Fruit fly (Drosophila melanogaster): Measurements from ENCODE around the gene Karybeta3.
A peak's percentile ranks its signal among the peaks of the same experiment; 100 is the strongest.

Gene Karybeta3

DNA sequence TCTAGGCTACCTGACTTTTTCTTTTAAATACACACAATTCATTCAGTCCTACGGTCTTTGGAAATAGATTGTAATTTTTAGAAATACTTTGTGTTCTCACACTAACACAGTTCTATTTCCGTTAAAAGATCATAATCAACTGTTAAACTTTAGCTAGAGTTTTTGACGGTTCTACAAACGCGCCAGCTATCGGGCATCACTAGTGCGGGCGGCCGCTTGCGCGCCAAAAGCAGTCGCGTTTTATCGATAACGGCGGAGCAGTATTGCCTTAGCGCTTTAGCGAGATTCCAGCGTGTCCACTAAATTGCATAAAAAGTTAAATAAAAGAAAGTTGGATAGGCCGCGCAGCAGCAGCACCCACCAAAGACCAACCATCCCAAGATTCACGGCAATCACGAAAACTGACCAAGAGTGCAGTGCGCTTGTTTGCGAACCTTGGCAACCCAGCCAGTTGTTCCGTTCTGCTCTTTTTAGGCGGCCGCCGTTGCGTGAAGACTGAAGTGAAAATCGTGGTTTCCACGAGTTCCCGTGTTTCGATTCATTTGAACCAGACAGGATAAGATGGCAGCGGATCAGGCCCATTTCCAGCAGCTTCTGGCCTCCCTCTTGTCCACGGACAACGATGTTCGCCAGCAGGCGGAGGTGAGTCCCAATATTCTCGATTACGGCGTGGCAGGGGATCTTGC lies at the start of gene Karybeta3:
Gene Karybeta3 (plus strand): TSS at position 51 of the 686 bp plus-strand sequence.
- TF ChIP-seq CG17806 (tag; optimal IDR thresholded peaks at IDR 0.05) (peak; percentile 40), CG8159 (tag; optimal IDR thresholded peaks at IDR 0.05) (peak; percentile 53), Pif1A (GFP tag; optimal IDR thresholded peaks at IDR 0.05) (peak; percentile 81), Ets98B (GFP tag; IDR thresholded peaks at IDR 0.05) (peak; percentile 85), Pif1B (GFP tag; optimal IDR thresholded peaks at IDR 0.05) (no peak), D1 (tag; optimal IDR thresholded peaks at IDR 0.05) (no peak), EcR (GFP tag; optimal IDR thresholded peaks at IDR 0.05) (peak; percentile 2), CG13204 (GFP tag; optimal IDR thresholded peaks at IDR 0.05) (no peak), CG12605 (GFP tag; IDR thresholded peaks at IDR 0.05) (peak; percentile 75), rn (GFP tag; IDR thresholded peaks at IDR 0.05) (peak; percentile 47; the same call in 1 of the 2 replicates), CG32121 (GFP tag; IDR thresholded peaks at IDR 0.05) (peak; percentile 73), CG15710 (tag; optimal IDR thresholded peaks at IDR 0.05) (peak; percentile 73), gl (tag; optimal IDR thresholded peaks at IDR 0.05) (peak; percentile 27), CG14655 (GFP tag; optimal IDR thresholded peaks at IDR 0.05) (no peak), CG4496 (GFP tag; IDR thresholded peaks at IDR 0.05) (peak; percentile 89), CG10348 (GFP tag; IDR thresholded peaks at IDR 0.05) (peak; percentile 9; the same call in 1 of the 2 replicates), CG8301 (tag; optimal IDR thresholded peaks at IDR 0.05) (no peak), Snoo (tag; optimal IDR thresholded peaks at IDR 0.05) (peak; percentile 70), fd96Ca (GFP tag; IDR thresholded peaks at IDR 0.05) (peak; percentile 87; the same call in 2 of the 3 replicates), CG9948 (tag; optimal IDR thresholded peaks at IDR 0.05) (no peak), CG34367 (tag; optimal IDR thresholded peaks at IDR 0.05) (peak; percentile 38)

- TF ChIP-seq CG12605 (GFP tag; IDR thresholded peaks at IDR 0.05) (no peak), EcR (GFP tag; optimal IDR thresholded peaks at IDR 0.05) (no peak), CG14655 (GFP tag; optimal IDR thresholded peaks at IDR 0.05) (no peak), CG17806 (tag; optimal IDR thresholded peaks at IDR 0.05) (no peak), D1 (tag; optimal IDR thresholded peaks at IDR 0.05) (no peak), CG8301 (tag; optimal IDR thresholded peaks at IDR 0.05) (no peak), CG10348 (GFP tag; IDR thresholded peaks at IDR 0.05) (no peak), CG15710 (tag; optimal IDR thresholded peaks at IDR 0.05) (no peak), CG4496 (GFP tag; IDR thresholded peaks at IDR 0.05) (no peak), CG13204 (GFP tag; optimal IDR thresholded peaks at IDR 0.05) (no peak), CG32121 (GFP tag; IDR thresholded peaks at IDR 0.05) (no peak), gl (tag; optimal IDR thresholded peaks at IDR 0.05) (no peak)
These were observed 49.4 kb upstream of the Karybeta3 start for dm6 chr3R:4599624-4600023.

DNA sequence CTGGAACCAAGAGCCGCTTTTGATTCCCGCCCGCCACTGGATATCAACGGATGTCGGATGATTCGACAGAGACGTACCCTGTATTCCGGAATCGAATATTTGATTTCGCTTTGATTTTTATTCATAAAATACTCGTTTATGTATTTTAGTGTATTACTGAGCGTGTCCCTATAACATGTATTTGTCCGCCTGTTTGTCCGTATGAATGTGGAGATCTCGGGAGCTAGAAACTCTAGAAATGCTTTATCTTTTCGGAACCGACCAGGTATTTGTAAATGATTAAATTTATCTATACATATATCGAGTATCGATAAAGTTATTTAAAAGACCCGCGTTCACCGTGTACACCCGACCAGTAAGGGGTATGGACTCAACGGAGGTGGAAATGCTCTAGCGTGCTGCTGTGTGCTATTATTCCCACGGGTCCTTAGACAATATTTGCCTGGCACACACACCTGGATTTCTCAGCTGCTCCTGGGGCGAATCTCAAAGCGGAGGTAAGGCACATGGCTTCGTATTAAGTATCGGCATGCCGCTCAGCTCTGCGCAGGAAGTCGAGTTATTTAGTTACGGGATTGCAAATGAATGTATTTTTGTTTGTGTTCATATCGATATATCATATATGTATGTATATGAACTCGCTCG lies 47.0 kb upstream of the Karybeta3 start:
- no peak for TF ChIP-seq CG9948 (tag; optimal IDR thresholded peaks at IDR 0.05)
- no peak for TF ChIP-seq CG10348 (GFP tag; IDR thresholded peaks at IDR 0.05)
- TF ChIP-seq Pif1A (GFP tag; optimal IDR thresholded peaks at IDR 0.05): no peak
- TF ChIP-seq CG17806 (tag; optimal IDR thresholded peaks at IDR 0.05): no peak
- no peak for TF ChIP-seq Snoo (tag; optimal IDR thresholded peaks at IDR 0.05)
- no peak for TF ChIP-seq CG13204 (GFP tag; optimal IDR thresholded peaks at IDR 0.05)
- TF ChIP-seq CG32121 (GFP tag; IDR thresholded peaks at IDR 0.05): no peak
- TF ChIP-seq CG8159 (tag; optimal IDR thresholded peaks at IDR 0.05): no peak
- TF ChIP-seq Ets98B (GFP tag; IDR thresholded peaks at IDR 0.05): no peak
- no peak for TF ChIP-seq CG34367 (tag; optimal IDR thresholded peaks at IDR 0.05)
- no peak for TF ChIP-seq CG14655 (GFP tag; optimal IDR thresholded peaks at IDR 0.05)

- TF ChIP-seq CG4496 (GFP tag; IDR thresholded peaks at IDR 0.05) (no peak), D1 (tag; optimal IDR thresholded peaks at IDR 0.05) (no peak), CG13204 (GFP tag; optimal IDR thresholded peaks at IDR 0.05) (no peak), CG10348 (GFP tag; IDR thresholded peaks at IDR 0.05) (no peak), CG12605 (GFP tag; IDR thresholded peaks at IDR 0.05) (no peak), CG34367 (tag; optimal IDR thresholded peaks at IDR 0.05) (no peak), Pif1B (GFP tag; optimal IDR thresholded peaks at IDR 0.05) (no peak), CG9948 (tag; optimal IDR thresholded peaks at IDR 0.05) (no peak), Ets98B (GFP tag; IDR thresholded peaks at IDR 0.05) (no peak), CG15710 (tag; optimal IDR thresholded peaks at IDR 0.05) (no peak), CG32121 (GFP tag; IDR thresholded peaks at IDR 0.05) (no peak), gl (tag; optimal IDR thresholded peaks at IDR 0.05) (no peak), CG8301 (tag; optimal IDR thresholded peaks at IDR 0.05) (no peak)
These were observed 36.4 kb upstream of the Karybeta3 start, which contains the start of gene 5-HT2A for dm6 chr3R:4612570-4612969. Gene 5-HT2A (plus strand): TSS chr3R:4612870.

DNA sequence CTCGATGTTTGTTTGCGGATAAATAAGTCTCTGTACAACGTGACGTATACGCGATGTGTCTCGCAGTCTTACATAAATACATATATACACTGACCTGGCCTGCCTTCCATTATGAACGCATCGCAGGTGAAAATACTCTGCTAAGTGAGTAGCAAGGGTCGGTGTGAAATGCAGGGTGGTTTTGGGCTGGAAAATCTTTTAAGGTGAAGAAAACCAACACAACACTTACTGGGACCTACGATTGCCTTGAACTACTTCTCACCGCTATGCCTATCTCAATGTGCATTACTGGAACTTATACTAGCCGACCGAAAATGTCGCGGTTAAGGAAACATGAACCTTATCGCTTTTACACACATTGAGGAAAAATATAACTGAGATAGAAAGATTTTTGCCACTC lies 32.8 kb upstream of the Karybeta3 start:
- TF ChIP-seq Ets98B (GFP tag; IDR thresholded peaks at IDR 0.05): no peak
- TF ChIP-seq gl (tag; optimal IDR thresholded peaks at IDR 0.05): no peak
- TF ChIP-seq EcR (GFP tag; optimal IDR thresholded peaks at IDR 0.05): no peak
- TF ChIP-seq Pif1A (GFP tag; optimal IDR thresholded peaks at IDR 0.05): no peak
- TF ChIP-seq CG4496 (GFP tag; IDR thresholded peaks at IDR 0.05): no peak
- TF ChIP-seq Snoo (tag; optimal IDR thresholded peaks at IDR 0.05): no peak
- no peak for TF ChIP-seq CG13204 (GFP tag; optimal IDR thresholded peaks at IDR 0.05)
- TF ChIP-seq CG15710 (tag; optimal IDR thresholded peaks at IDR 0.05): no peak
- TF ChIP-seq CG10348 (GFP tag; IDR thresholded peaks at IDR 0.05): no peak
- TF ChIP-seq CG17806 (tag; optimal IDR thresholded peaks at IDR 0.05): no peak
- no peak for TF ChIP-seq CG9948 (tag; optimal IDR thresholded peaks at IDR 0.05)
- no peak for TF ChIP-seq rn (GFP tag; IDR thresholded peaks at IDR 0.05)
- TF ChIP-seq CG8301 (tag; optimal IDR thresholded peaks at IDR 0.05): no peak
- no peak for TF ChIP-seq CG12605 (GFP tag; IDR thresholded peaks at IDR 0.05)
